Fruit fly (Drosophila melanogaster) whole organism, embryonic: ENCODE results near the gene CG17108.

Experiments used
- Atf3 ChIP-seq: fragments of 200-800 bp; sonication (Bioruptor generic); optimal IDR thresholded peaks from 3 replicates; lab custom pipeline; 2016; ENCODE audit warnings: missing biosample characterization, missing genetic modification characterization
- BEAF-32 ChIP-seq: fragments of 200-800 bp; sonication (Bioruptor generic); optimal IDR thresholded peaks from 3 replicates; lab custom pipeline; 2017; ENCODE audit warnings: missing biosample characterization, missing genetic modification characterization, mild to moderate bottlenecking, moderate library complexity, missing genetic modification reagents
- CG10147 ChIP-seq: fragments of 200-800 bp; sonication (Bioruptor generic); optimal IDR thresholded peaks from 2 replicates; lab custom pipeline; 2019; ENCODE audit warnings: missing biosample characterization, mild to moderate bottlenecking, missing genetic modification characterization, moderate library complexity
- CG10209 ChIP-seq: fragments of 200-800 bp; sonication (Bioruptor generic); optimal IDR thresholded peaks from 3 replicates; lab custom pipeline; 2017; ENCODE audit warnings: missing biosample characterization, mild to moderate bottlenecking, missing genetic modification characterization, missing genetic modification reagents
- CG10979 ChIP-seq: fragments of 200-800 bp; sonication (Bioruptor generic); optimal IDR thresholded peaks from 2 replicates; lab custom pipeline; 2018; ENCODE audit warnings: missing biosample characterization, mild to moderate bottlenecking, missing genetic modification characterization, moderate library complexity
- CG15011 ChIP-seq: fragments of 200-800 bp; sonication (Bioruptor generic); optimal IDR thresholded peaks from 3 replicates; lab custom pipeline; 2018; ENCODE audit warnings: missing biosample characterization, mild to moderate bottlenecking, missing genetic modification characterization
- CG1529 ChIP-seq: fragments of 200-800 bp; sonication (Bioruptor generic); optimal IDR thresholded peaks from 3 replicates; lab custom pipeline; 2018; ENCODE audit warnings: missing biosample characterization, missing genetic modification characterization
- CG17802 ChIP-seq: fragments of 200-800 bp; sonication (Bioruptor generic); optimal IDR thresholded peaks from 2 replicates; lab custom pipeline; 2018; ENCODE audit warnings: missing biosample characterization, mild to moderate bottlenecking, missing genetic modification characterization, moderate library complexity
- CG17829 ChIP-seq: fragments of 200-800 bp; optimal IDR thresholded peaks from 2 replicates; lab custom pipeline; 2019; ENCODE audit warnings: missing biosample characterization, mild to moderate bottlenecking, missing genetic modification characterization, moderate library complexity
- CG30431 ChIP-seq: fragments of 200-800 bp; sonication (Bioruptor generic); optimal IDR thresholded peaks from 2 replicates; lab custom pipeline; 2017; ENCODE audit warnings: missing biosample characterization, missing genetic modification characterization
- CG31388 ChIP-seq: fragments of 200-800 bp; sonication (Bioruptor generic); optimal IDR thresholded peaks from 2 replicates; lab custom pipeline; 2016; ENCODE audit warnings: missing biosample characterization, missing genetic modification characterization
- CG33557 ChIP-seq: fragments of 200-800 bp; sonication (Bioruptor generic); optimal IDR thresholded peaks from 2 replicates; lab custom pipeline; 2019; ENCODE audit warnings: missing biosample characterization, mild to moderate bottlenecking, missing genetic modification characterization, moderate library complexity
- CG43689 ChIP-seq: fragments of 200-800 bp; sonication (Bioruptor generic); IDR thresholded peaks from 2 replicates; pipeline ENCODE4 v1.3.6; 2022; ENCODE audit warnings: missing biosample characterization, missing genetic modification characterization
- CG4404 ChIP-seq: fragments of 200-800 bp; sonication (Bioruptor generic); IDR thresholded peaks from 2 replicates; pipeline ENCODE4 v1.3.6; 2022; ENCODE audit warnings: missing biosample characterization, missing genetic modification characterization
- CG4820 ChIP-seq: fragments of 200-800 bp; sonication (Bioruptor generic); optimal IDR thresholded peaks from 3 replicates; lab custom pipeline; 2016; ENCODE audit warnings: missing biosample characterization, missing genetic modification characterization
- CG6791 ChIP-seq: fragments of 200-800 bp; sonication (Bioruptor generic); IDR thresholded peaks from 3 replicates; pipeline ENCODE4 v1.3.6; 2022; ENCODE audit warnings: missing biosample characterization, missing genetic modification characterization; ENCODE audit not compliant: partially characterized antibody
- CG7839 ChIP-seq: fragments of 200-800 bp; sonication (Bioruptor generic); optimal IDR thresholded peaks from 3 replicates; lab custom pipeline; 2018; ENCODE audit warnings: missing biosample characterization, mild to moderate bottlenecking, missing genetic modification characterization, moderate library complexity
- CG7987 ChIP-seq: fragments of 200-800 bp; sonication (Bioruptor generic); optimal IDR thresholded peaks from 2 replicates; lab custom pipeline; 2018; ENCODE audit warnings: missing biosample characterization, mild to moderate bottlenecking, missing genetic modification characterization, moderate library complexity
- CG9215 ChIP-seq: fragments of 200-800 bp; sonication (Bioruptor generic); IDR thresholded peaks from 2 replicates; pipeline ENCODE4 v1.3.6; 2022; ENCODE audit warnings: missing biosample characterization, missing genetic modification characterization
- CHES-1-like ChIP-seq: fragments of 200-800 bp; sonication (Bioruptor generic); optimal IDR thresholded peaks from 2 replicates; lab custom pipeline; 2016; ENCODE audit warnings: missing biosample characterization, missing genetic modification characterization
- CoRest ChIP-seq: fragments of 200-800 bp; sonication (Bioruptor generic); optimal IDR thresholded peaks from 3 replicates; lab custom pipeline; 2018; ENCODE audit warnings: missing biosample characterization, mild to moderate bottlenecking, missing genetic modification characterization, moderate library complexity
- D19A ChIP-seq: fragments of 200-800 bp; optimal IDR thresholded peaks from 3 replicates; lab custom pipeline; 2019; ENCODE audit warnings: missing biosample characterization, mild to moderate bottlenecking, missing genetic modification characterization, moderate library complexity
- ERR ChIP-seq: fragments of 200-800 bp; sonication (Bioruptor generic); optimal IDR thresholded peaks from 2 replicates; lab custom pipeline; 2016; ENCODE audit warnings: missing biosample characterization, missing genetic modification characterization
- Hr39 ChIP-seq: fragments of >200 bp; optimal IDR thresholded peaks from 2 replicates; lab custom pipeline; 2017
- MBD-R2 ChIP-seq: fragments of 200-800 bp; sonication (Bioruptor generic); IDR thresholded peaks from 2 replicates; pipeline ENCODE4 v1.3.6; 2022; ENCODE audit warnings: missing biosample characterization, missing genetic modification characterization
- NC2α ChIP-seq: fragments of 200-800 bp; sonication (Bioruptor generic); optimal IDR thresholded peaks from 2 replicates; lab custom pipeline; 2016; ENCODE audit warnings: missing biosample characterization, missing genetic modification characterization
- Neu2 ChIP-seq: fragments of 200-800 bp; sonication (Bioruptor generic); optimal IDR thresholded peaks from 3 replicates; lab custom pipeline; 2016; ENCODE audit warnings: missing biosample characterization, missing genetic modification characterization, borderline replicate concordance
- Six4 ChIP-seq: fragments of 200-800 bp; sonication (Bioruptor generic); optimal IDR thresholded peaks from 2 replicates; lab custom pipeline; 2016; ENCODE audit warnings: missing biosample characterization, missing genetic modification characterization
- Spps ChIP-seq: fragments of 200-800 bp; sonication (Bioruptor generic); optimal IDR thresholded peaks from 2 replicates; lab custom pipeline; 2018; ENCODE audit warnings: missing biosample characterization, mild to moderate bottlenecking, missing genetic modification characterization
- Sry-δ ChIP-seq: fragments of 200-800 bp; sonication (Bioruptor generic); optimal IDR thresholded peaks from 2 replicates; lab custom pipeline; 2016; ENCODE audit warnings: missing biosample characterization, missing genetic modification characterization
- al ChIP-seq: fragments of 200-800 bp; sonication (Bioruptor generic); IDR thresholded peaks from 2 replicates; pipeline ENCODE4 v1.3.6; 2022; ENCODE audit warnings: missing biosample characterization, missing genetic modification characterization
- ash1 ChIP-seq: fragments of 200-800 bp; sonication (Bioruptor generic); optimal IDR thresholded peaks from 2 replicates; lab custom pipeline; 2018; ENCODE audit warnings: missing biosample characterization, mild to moderate bottlenecking, missing genetic modification characterization
- bcd ChIP-seq: fragments of 200-800 bp; sonication (Bioruptor generic); optimal IDR thresholded peaks from 2 replicates; lab custom pipeline; 2017; ENCODE audit warnings: missing biosample characterization, mild to moderate bottlenecking, missing genetic modification characterization
- chn ChIP-seq: fragments of 200-800 bp; sonication (Bioruptor generic); optimal IDR thresholded peaks from 2 replicates; lab custom pipeline; 2016; ENCODE audit warnings: missing biosample characterization, missing genetic modification characterization
- esg ChIP-seq: fragments of 200-800 bp; sonication (Bioruptor generic); conservative IDR thresholded peaks from 2 replicates; pipeline ENCODE4 v1.3.6; 2022; ENCODE audit warnings: missing biosample characterization, missing genetic modification characterization
- ewg ChIP-seq: fragments of 200-800 bp; sonication (Bioruptor generic); optimal IDR thresholded peaks from 3 replicates; lab custom pipeline; 2017; ENCODE audit warnings: mild to moderate bottlenecking, missing biosample characterization, missing genetic modification reagents, missing genetic modification characterization
- exex ChIP-seq: fragments of 200-800 bp; sonication (Bioruptor generic); optimal IDR thresholded peaks from 4 replicates; lab custom pipeline; 2018; ENCODE audit warnings: missing biosample characterization, mild to moderate bottlenecking, missing genetic modification characterization, moderate library complexity
- fd102C ChIP-seq: fragments of 200-800 bp; sonication (Bioruptor generic); optimal IDR thresholded peaks from 2 replicates; lab custom pipeline; 2018; ENCODE audit warnings: missing biosample characterization, mild to moderate bottlenecking, missing genetic modification characterization, moderate library complexity
- h ChIP-seq: fragments of >200 bp; optimal IDR thresholded peaks from 2 replicates; lab custom pipeline; 2017
- hkb ChIP-seq, 2 experiments: fragments of 200-800 bp in 1 of 2; fragments of >200 bp in 1 of 2; sonication (Bioruptor generic) in 1 of 2; IDR thresholded peaks in 1 of 2; optimal IDR thresholded peaks in 1 of 2; 2 replicates each; pipeline versions ENCODE4 v1.3.6 to Lab custom; 2017 to 2022; ENCODE audit warnings: missing biosample characterization in 1 of 2, missing genetic modification characterization in 1 of 2
- ken ChIP-seq: fragments of 200-800 bp; sonication (Bioruptor generic); IDR thresholded peaks from 3 replicates; pipeline ENCODE4 v1.3.6; 2022; ENCODE audit warnings: missing biosample characterization, missing genetic modification characterization
- kni ChIP-seq: fragments of 200-800 bp; sonication (Bioruptor generic); optimal IDR thresholded peaks from 3 replicates; lab custom pipeline; 2017; ENCODE audit warnings: mild to moderate bottlenecking, missing biosample characterization, missing genetic modification reagents, missing genetic modification characterization
- lola ChIP-seq, 3 experiments: fragments of >200 bp in 2 of 3; fragments of 200-800 bp in 1 of 3; sonication (Bioruptor generic) in 1 of 3; optimal IDR thresholded peaks; 2 replicates each; lab custom pipeline; 2017 to 2019; ENCODE audit warnings: missing biosample characterization in 3 of 3, missing genetic modification characterization in 3 of 3, mild to moderate bottlenecking in 1 of 3, moderate library complexity in 1 of 3
- luna ChIP-seq: fragments of 200-800 bp; sonication (Bioruptor generic); optimal IDR thresholded peaks from 2 replicates; lab custom pipeline; 2016; ENCODE audit warnings: missing biosample characterization, missing genetic modification characterization
- pros ChIP-seq: fragments of 200-800 bp; sonication (Bioruptor generic); optimal IDR thresholded peaks from 3 replicates; lab custom pipeline; 2019; ENCODE audit warnings: missing biosample characterization, mild to moderate bottlenecking, missing genetic modification characterization, moderate library complexity
- ssp ChIP-seq: fragments of 200-800 bp; sonication (Bioruptor generic); IDR thresholded peaks from 2 replicates; pipeline ENCODE4 v1.3.6; 2022; ENCODE audit warnings: missing biosample characterization, missing genetic modification characterization
- ttk ChIP-seq: fragments of 200-800 bp; sonication (Bioruptor generic); IDR thresholded peaks from 2 replicates; pipeline ENCODE4 v2.1.2; 2022; ENCODE audit warnings: missing biosample characterization, missing genetic modification characterization
- tup ChIP-seq: fragments of 200-800 bp; sonication (Bioruptor generic); optimal IDR thresholded peaks from 2 replicates; lab custom pipeline; 2016; ENCODE audit warnings: missing biosample characterization, mild to moderate bottlenecking, missing genetic modification characterization, moderate library complexity
- unc-4 ChIP-seq: fragments of 200-800 bp; sonication (Bioruptor generic); IDR thresholded peaks from 2 replicates; pipeline ENCODE4 v1.3.6; 2022; ENCODE audit warnings: missing biosample characterization, missing genetic modification characterization; ENCODE audit not compliant: partially characterized antibody

Gene CG17108

DNA sequence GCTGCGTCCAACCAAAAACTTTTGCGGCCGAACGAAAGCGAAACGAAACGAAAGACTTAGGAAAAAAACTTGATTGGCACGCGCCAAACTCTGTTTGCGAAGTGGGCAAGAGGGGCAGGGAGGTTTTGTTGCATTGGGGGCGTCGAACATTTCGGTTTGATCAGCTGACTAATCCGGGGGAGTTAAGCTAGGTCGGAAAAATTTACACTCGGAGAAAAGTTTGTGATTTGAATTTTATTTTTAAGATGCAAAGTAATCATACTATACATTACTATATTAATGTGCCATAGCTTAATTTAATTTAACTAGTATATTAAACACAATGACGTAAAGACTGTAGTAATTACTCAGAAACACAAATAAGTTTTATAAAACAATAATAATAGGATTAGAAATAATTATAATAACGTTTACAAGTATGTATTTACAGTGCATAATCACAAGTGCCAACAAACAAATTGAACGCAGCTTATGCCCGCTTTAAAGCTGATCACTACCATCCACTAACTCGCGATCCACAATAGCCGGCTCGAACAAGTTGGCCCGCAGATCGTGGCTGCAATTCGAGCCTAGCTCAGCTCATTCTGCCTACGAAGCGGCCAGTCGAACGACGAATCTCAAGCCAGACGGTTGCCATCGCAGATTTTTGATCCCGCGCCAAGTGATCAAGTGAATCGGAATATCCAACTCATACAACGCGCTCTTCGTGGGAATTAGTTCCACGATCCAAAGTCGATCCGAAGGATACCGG, 32.2 kb downstream of the CG17108 start, which contains the start of gene CG31871 (continued):
- TF ChIP-seq CG4404 (GFP tag; lab: Robert Waterston, UW) = no peak
- no peak for TF ChIP-seq Atf3 (GFP tag; lab: Kevin White, UChicago)
- TF ChIP-seq esg (GFP tag; lab: Robert Waterston, UW) = peak; percentile 68
- TF ChIP-seq Neu2 (GFP tag; lab: Kevin White, UChicago) = no peak
- no peak for TF ChIP-seq chn (GFP tag; lab: Kevin White, UChicago)
- peak; percentile 44 for TF ChIP-seq CG4820
- TF ChIP-seq Hr39 (lab: Kevin White, UChicago) = no peak
- peak; percentile 66 for TF ChIP-seq al (GFP tag; lab: Robert Waterston, UW)
- TF ChIP-seq CoRest = peak; percentile 88
- TF ChIP-seq CG17829 = peak; percentile 80
- peak; percentile 83 for TF ChIP-seq CG10979 (tag; lab: Kevin White, UChicago)
- TF ChIP-seq ken = no peak; the same call in 2 of the 3 replicates
- TF ChIP-seq CG9215 (GFP tag; lab: Robert Waterston, UW) = peak; percentile 53
- peak; percentile 68 for TF ChIP-seq CG10147 (GFP tag; lab: Kevin White, UChicago)
- peak; percentile 77 for TF ChIP-seq ttk
- peak; percentile 8 for TF ChIP-seq exex (tag; lab: Kevin White, UChicago)
- peak; percentile 87 for TF ChIP-seq CG7839
- peak; percentile 61 for TF ChIP-seq ssp (GFP tag; lab: Robert Waterston, UW)
- no peak for TF ChIP-seq NC2α (GFP tag; lab: Kevin White, UChicago)
- peak; percentile 50 for TF ChIP-seq CG15011
- no peak; the same call in 1 of the 2 replicates for TF ChIP-seq MBD-R2
- TF ChIP-seq ERR = no peak
- no peak for TF ChIP-seq unc-4 (GFP tag; lab: Robert Waterston, UW)
- peak; percentile 11 for TF ChIP-seq pros (GFP tag; lab: Kevin White, UChicago)
- no peak for TF ChIP-seq fd102C (GFP tag; lab: Kevin White, UChicago)
- no peak for TF ChIP-seq ash1
- TF ChIP-seq Spps (tag; lab: Kevin White, UChicago) = peak; percentile 36
- no peak for TF ChIP-seq CG17802 (tag; lab: Kevin White, UChicago)
- peak; percentile 48 for TF ChIP-seq ewg
- peak; percentile 35 for TF ChIP-seq CG1529 (GFP tag; lab: Kevin White, UChicago)
- TF ChIP-seq CG33557 (GFP tag; lab: Kevin White, UChicago) = no peak
- TF ChIP-seq kni (GFP tag; lab: Kevin White, UChicago) = peak; percentile 48
- peak; percentile 64 for TF ChIP-seq Six4
- TF ChIP-seq CG31388 (GFP tag; lab: Kevin White, UChicago) = no peak
- TF ChIP-seq bcd (GFP tag; lab: Kevin White, UChicago) = peak; percentile 81
- TF ChIP-seq hkb (optimal IDR thresholded peaks at IDR 0.05; lab: Kevin White, UChicago) = no peak
- TF ChIP-seq hkb (GFP tag; IDR thresholded peaks at IDR 0.05; lab: Robert Waterston, UW) = peak; percentile 71
- no peak for TF ChIP-seq lola (GFP tag; optimal IDR thresholded peaks at IDR 0.05; lab: Kevin White, UChicago)
- TF ChIP-seq CHES-1-like (GFP tag; lab: Kevin White, UChicago) = no peak
- peak; percentile 61 for TF ChIP-seq CG10209
- TF ChIP-seq h (lab: Kevin White, UChicago) = no peak
- no peak for TF ChIP-seq CG7987 (GFP tag; lab: Kevin White, UChicago)
- TF ChIP-seq D19A (tag; lab: Kevin White, UChicago) = no peak
- TF ChIP-seq CG30431 (GFP tag; lab: Kevin White, UChicago) = no peak
- no peak for TF ChIP-seq CG6791 (GFP tag; lab: Robert Waterston, UW)
- 0 out of 2 replicates have a peak, but pooled peaks have one; percentile 15 for TF ChIP-seq CG43689 (GFP tag; lab: Robert Waterston, UW)
- TF ChIP-seq tup (GFP tag; lab: Kevin White, UChicago) = no peak
- TF ChIP-seq BEAF-32 (GFP tag; lab: Kevin White, UChicago) = no peak
- no peak for TF ChIP-seq Sry-δ
- no peak for TF ChIP-seq luna (GFP tag; lab: Kevin White, UChicago)
